Fruit fly (Drosophila melanogaster): ENCODE results near the gene vilya.

vilya gene

DNA sequence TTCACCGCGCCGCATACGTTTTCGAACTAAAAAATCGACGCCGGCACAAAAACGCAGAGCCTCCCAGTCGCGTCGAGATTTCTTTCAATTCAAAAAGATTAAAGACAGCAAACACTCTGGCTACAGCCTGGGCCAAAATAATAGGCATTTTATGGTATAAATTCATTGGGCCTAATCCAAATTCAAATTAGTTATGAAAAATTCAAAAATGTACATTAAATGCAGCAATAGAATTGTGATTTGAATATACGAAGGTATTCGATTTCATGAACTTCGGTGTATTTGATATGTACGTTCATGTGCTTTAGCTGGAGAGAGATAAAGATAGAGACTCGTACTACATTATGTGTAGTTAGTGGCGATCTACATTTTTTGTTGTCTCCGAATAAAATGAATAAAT, 17.6 kb downstream of the vilya start, which contains the start of gene Syx4 (continued):
- TF ChIP-seq dmrt11E (tag; optimal IDR thresholded peaks at IDR 0.05) (peak; percentile 39), bbx (GFP tag; IDR thresholded peaks at IDR 0.05; ENCODE audit: partially characterized antibody) (no peak), hb (GFP tag; IDR thresholded peaks at IDR 0.05; ENCODE audit: partially characterized antibody) (no peak), kah (GFP tag; optimal IDR thresholded peaks at IDR 0.05) (peak; percentile 82), gfzf (GFP tag; optimal IDR thresholded peaks at IDR 0.05) (no peak), Hr78 (GFP tag; optimal IDR thresholded peaks at IDR 0.05) (peak in 1 of 2 experiments; percentile 53), run (tag; optimal IDR thresholded peaks at IDR 0.05) (peak; percentile 85), CG18599 (GFP tag; optimal IDR thresholded peaks at IDR 0.05) (peak; percentile 97), Dip3 (GFP tag; optimal IDR thresholded peaks at IDR 0.05) (peak; percentile 93), odd (GFP tag; optimal IDR thresholded peaks at IDR 0.05) (peak; percentile 84), Awh (GFP tag; IDR thresholded peaks at IDR 0.05) (peak; percentile 89), Ets97D (GFP tag; optimal IDR thresholded peaks at IDR 0.05) (peak; percentile 63), CG18764 (GFP tag; optimal IDR thresholded peaks at IDR 0.05) (peak; percentile 70), Dll (GFP tag; IDR thresholded peaks at IDR 0.05; ENCODE audit: partially characterized antibody) (no peak), BtbVII (GFP tag; optimal IDR thresholded peaks at IDR 0.05) (peak; percentile 92), Ptx1 (GFP tag; IDR thresholded peaks at IDR 0.05) (peak; percentile 87), CG3995 (GFP tag; optimal IDR thresholded peaks at IDR 0.05) (peak; percentile 52), Antp (GFP tag; optimal IDR thresholded peaks at IDR 0.05) (peak; percentile 90), CG5180 (GFP tag; optimal IDR thresholded peaks at IDR 0.05) (peak; percentile 76), sim (GFP tag; IDR thresholded peaks at IDR 0.05) (peak; percentile 80), CHES-1-like (GFP tag; optimal IDR thresholded peaks at IDR 0.05) (peak; percentile 91), gcm2 (GFP tag; optimal IDR thresholded peaks at IDR 0.05) (peak; percentile 80), CG17359 (tag; optimal IDR thresholded peaks at IDR 0.05) (peak; percentile 94), chn (GFP tag; optimal IDR thresholded peaks at IDR 0.05) (peak; percentile 73), CG30403 (GFP tag; optimal IDR thresholded peaks at IDR 0.05) (peak; percentile 88), CG10274 (GFP tag; optimal IDR thresholded peaks at IDR 0.05) (peak; percentile 61), sna (GFP tag; IDR thresholded peaks at IDR 0.05; ENCODE audit: partially characterized antibody) (no peak), CG14710 (tag; optimal IDR thresholded peaks at IDR 0.05) (peak; percentile 52), ash1 (GFP tag; optimal IDR thresholded peaks at IDR 0.05) (peak; percentile 67), CG9215 (GFP tag; IDR thresholded peaks at IDR 0.05) (peak; percentile 69), kni (GFP tag; optimal IDR thresholded peaks at IDR 0.05) (no peak), ab (GFP tag; optimal IDR thresholded peaks at IDR 0.05) (peak; percentile 46), nom (GFP tag; optimal IDR thresholded peaks at IDR 0.05) (peak; percentile 68), BEAF-32 (GFP tag; optimal IDR thresholded peaks at IDR 0.05) (no peak), CG34422 (GFP tag; IDR thresholded peaks at IDR 0.05) (peak; percentile 89), CG13123 (GFP tag; optimal IDR thresholded peaks at IDR 0.05) (peak; percentile 71), lov (optimal IDR thresholded peaks at IDR 0.05) (no peak), lov (GFP tag; IDR thresholded peaks at IDR 0.05) (peak; percentile 53; the same call in 1 of the 3 replicates), zen2 (GFP tag; IDR thresholded peaks at IDR 0.05; ENCODE audit: partially characterized antibody) (no peak), fd102C (GFP tag; optimal IDR thresholded peaks at IDR 0.05) (no peak), CG32772 (GFP tag; IDR thresholded peaks at IDR 0.05) (peak; percentile 81), Mrtf (GFP tag; IDR thresholded peaks at IDR 0.05) (peak; percentile 86), CG11723 (GFP tag; optimal IDR thresholded peaks at IDR 0.05) (peak; percentile 77), CG7839 (tag; optimal IDR thresholded peaks at IDR 0.05) (peak; percentile 95), CG3065 (GFP tag; optimal IDR thresholded peaks at IDR 0.05) (peak; percentile 46), nerfin-1 (tag; optimal IDR thresholded peaks at IDR 0.05) (peak; percentile 81), CG2120 (GFP tag; optimal IDR thresholded peaks at IDR 0.05) (peak; percentile 97), pita (GFP tag; optimal IDR thresholded peaks at IDR 0.05) (no peak), CG17186 (GFP tag; optimal IDR thresholded peaks at IDR 0.05) (no peak), CG1792 (GFP tag; optimal IDR thresholded peaks at IDR 0.05) (peak; percentile 77)
